Fruit fly (Drosophila melanogaster) Kc167 (cell line): ENCODE measurements around the gene emei.

Source experiments
- Myc ChIP-seq: fragments of >200 bp; optimal IDR thresholded peaks from 2 replicates; lab custom pipeline; 2017; ENCODE audit warnings: missing external identifiers
- Sin3A ChIP-seq: fragments of >200 bp; optimal IDR thresholded peaks from 2 replicates; lab custom pipeline; 2018; ENCODE audit warnings: missing external identifiers
- h ChIP-seq: fragments of >200 bp; optimal IDR thresholded peaks from 3 replicates; lab custom pipeline; 2018; ENCODE audit warnings: missing external identifiers
- insv ChIP-seq: fragments of >200 bp; optimal IDR thresholded peaks from 3 replicates; lab custom pipeline; 2018; ENCODE audit warnings: missing external identifiers
- psq ChIP-seq: fragments of >200 bp; optimal IDR thresholded peaks from 2 replicates; lab custom pipeline; 2017; ENCODE audit warnings: missing external identifiers
- ttk ChIP-seq: sonication (Bioruptor generic); optimal IDR thresholded peaks from 2 replicates; lab custom pipeline; 2017; ENCODE audit warnings: missing external identifiers

Gene emei

DNA sequence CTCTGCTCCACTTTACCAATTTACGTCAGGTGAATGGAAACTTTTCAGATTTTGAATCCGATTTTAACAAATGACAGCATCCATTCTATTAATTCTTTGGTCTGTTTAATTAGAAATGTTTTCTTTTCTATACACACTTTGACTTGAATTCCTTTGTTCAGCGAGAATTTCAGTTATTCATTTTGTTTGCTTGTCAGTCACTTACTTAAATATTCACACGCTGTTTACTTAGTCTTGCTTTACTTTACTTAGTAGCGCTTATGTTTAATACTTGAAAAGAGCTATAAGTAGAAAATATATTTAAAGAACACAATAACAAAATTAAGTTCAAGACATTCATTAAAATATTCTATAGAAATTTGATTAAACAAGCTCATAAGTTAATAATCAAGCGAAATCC, 2.1 kb upstream of the emei start, which contains the start of gene CG32073:
Gene CG32073, minus strand, starts transcription at position 151 of the 400 bp plus-strand sequence.
- TF ChIP-seq ttk (lab: Kevin White, UChicago) (no peak), Sin3A (lab: Kevin White, UChicago) (no peak), Myc (lab: Kevin White, UChicago) (no peak), insv (lab: Kevin White, UChicago) (no peak), psq (lab: Kevin White, UChicago) (no peak), h (lab: Kevin White, UChicago) (no peak)

DNA sequence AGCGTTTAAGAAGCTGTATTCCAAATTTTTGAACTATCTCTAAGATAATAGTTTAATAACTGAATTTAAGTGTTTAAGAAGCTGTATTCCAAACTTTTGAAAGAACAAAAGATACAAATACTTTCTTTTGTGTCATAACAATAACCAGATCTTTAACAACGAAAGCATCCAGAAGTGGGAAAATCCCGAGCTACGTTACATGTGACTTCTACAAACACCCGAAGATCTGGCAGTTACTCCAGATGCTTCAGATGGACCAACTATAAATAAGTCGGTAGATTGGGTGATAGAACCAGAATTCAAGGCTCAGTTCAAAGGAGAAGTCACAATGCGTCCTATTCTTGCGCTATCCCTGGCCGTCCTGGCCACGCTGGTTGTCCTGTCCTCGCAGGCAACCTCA, 1.6 kb upstream of the emei start, which contains the start of gene CG12522:
Gene CG12522, plus strand, starts transcription at position 301 of the 400 bp plus-strand sequence.
- no peak for TF ChIP-seq Sin3A (lab: Kevin White, UChicago)
- no peak for TF ChIP-seq Myc (lab: Kevin White, UChicago)
- no peak for TF ChIP-seq insv (lab: Kevin White, UChicago)
- no peak for TF ChIP-seq ttk (lab: Kevin White, UChicago)

DNA sequence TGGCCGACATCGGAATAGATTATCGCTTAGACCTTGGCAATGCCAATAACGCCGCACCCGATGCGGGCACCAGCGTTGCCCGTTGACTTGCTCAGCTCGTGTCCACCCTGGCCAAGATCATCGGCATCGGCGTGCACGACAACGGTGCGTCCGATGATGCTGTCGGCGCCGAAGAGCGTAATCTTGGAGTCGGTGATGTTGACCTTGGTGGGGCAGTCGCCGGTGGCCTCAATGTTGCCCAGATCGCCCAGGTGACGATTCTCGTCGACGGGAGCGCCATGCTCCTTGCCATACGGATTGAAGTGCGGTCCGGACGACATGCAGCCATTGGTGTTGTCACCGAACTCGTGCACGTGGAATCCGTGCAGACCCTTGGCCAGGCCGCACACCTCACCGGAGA, 2.9 kb downstream of the emei start:
- TF ChIP-seq h (lab: Kevin White, UChicago) (no peak), Myc (lab: Kevin White, UChicago) (no peak), insv (lab: Kevin White, UChicago) (no peak), ttk (lab: Kevin White, UChicago) (no peak), psq (lab: Kevin White, UChicago) (no peak), Sin3A (lab: Kevin White, UChicago) (no peak)

DNA sequence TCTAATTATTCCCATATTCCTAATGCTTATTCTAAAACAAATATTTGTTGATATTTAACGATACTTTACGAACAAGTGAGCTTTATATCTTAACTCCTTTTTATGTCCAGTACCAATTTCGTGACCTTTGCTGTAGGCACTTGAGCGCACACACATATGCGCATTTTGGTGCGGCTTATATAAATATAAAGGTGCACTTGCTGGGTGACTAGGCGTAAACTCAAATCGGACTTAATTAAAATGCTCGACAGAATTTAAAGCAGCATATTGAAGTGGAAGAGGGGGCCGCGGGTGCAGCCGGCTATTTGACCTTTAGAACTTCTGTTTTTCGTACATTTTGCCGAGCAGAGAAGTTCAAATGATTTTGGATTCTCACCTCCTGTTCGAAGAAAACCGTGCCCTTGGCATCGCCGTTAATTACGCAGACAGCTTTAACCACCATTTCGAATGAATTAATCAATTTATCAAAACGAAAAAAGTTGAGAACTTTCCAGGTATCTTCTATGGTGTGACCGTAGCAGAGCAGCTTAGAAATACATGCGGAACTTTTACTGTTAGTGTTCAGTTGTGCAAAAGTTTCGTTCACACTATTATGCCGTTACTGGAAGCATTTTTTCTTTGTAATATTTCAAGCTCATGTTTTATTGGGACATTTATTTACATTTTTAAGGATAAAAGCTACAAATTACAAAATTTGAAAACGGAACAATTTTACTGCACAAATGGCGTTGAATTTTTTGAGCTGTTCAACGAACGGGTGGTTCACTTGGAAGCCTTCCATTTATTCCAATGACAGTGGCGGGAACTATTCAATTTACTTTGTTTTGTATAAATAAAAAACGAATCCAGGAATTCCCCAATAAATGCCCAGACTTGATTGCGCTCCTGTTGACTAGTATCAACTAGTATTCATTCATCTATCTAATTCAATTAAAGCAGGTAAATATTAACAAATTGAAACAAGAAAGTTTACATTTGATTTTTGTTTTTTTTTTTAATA, 4.0 kb downstream of the emei start, which contains the start of gene Sod1:
Gene Sod1, minus strand, starts transcription at position 543 of the 1,000 bp plus-strand sequence.
- no peak for TF ChIP-seq ttk (lab: Kevin White, UChicago)

DNA sequence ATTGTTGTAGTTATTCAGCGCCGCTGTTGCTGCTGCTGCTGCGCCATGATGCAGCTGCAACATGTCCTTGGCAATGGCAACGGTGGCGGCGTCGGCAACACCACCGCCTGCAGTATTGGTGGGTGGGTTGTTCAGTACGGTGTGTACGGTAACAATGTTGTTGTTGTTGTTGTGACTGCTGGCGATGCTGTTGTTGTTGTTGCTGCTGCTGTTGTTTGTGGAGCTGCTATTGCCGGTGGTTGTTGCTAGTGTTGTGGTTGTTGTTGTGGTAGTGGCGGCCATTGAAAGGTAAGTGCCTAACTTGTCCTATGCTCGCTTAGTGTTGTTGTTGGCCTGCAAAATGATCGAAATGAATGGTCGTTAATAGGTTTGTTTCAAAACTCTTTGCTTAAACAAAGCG, 8.2 kb downstream of the emei start:
- no peak for TF ChIP-seq Sin3A (lab: Kevin White, UChicago)
- no peak for TF ChIP-seq h (lab: Kevin White, UChicago)
- TF ChIP-seq insv (lab: Kevin White, UChicago), result no peak

DNA sequence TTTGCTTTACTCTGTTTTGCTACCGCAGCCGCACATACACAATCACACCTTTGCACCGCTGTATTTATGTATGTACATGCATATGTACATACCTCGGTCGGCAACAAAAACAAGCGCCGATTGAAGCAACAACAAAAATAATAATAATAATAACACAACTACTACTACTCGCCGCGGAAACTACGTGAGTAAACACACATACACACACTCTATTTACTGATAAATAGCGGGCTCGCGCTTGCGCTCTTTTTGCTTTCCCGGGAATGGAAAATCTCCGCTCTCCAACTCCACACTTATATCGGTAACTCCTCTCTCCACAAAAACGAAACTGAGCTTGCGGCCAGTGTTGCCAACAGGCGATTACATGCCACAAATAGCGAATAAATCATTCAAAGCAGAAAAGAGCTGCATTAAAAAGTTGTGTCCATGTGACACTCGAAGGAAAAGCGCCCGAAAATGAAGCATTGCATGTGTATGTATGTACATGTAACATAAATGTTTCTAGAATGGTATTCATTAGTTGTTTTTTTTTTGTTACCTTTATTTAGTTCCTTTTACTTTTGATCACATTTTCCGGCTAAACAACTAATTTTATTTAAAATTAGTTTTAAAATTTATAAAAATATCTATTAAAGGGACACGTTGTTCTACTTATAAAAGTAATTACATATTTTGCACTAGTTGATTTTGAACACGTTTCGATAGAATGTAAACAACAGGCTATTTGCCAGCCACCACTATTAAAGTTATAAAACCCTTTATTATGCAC, 9.3 kb downstream of the emei start:
- no peak for TF ChIP-seq insv (lab: Kevin White, UChicago)
- TF ChIP-seq h (lab: Kevin White, UChicago), result no peak
- no peak for TF ChIP-seq Sin3A (lab: Kevin White, UChicago)
- TF ChIP-seq psq (lab: Kevin White, UChicago), result no peak
- TF ChIP-seq ttk (lab: Kevin White, UChicago), result no peak
- no peak for TF ChIP-seq Myc (lab: Kevin White, UChicago)

DNA sequence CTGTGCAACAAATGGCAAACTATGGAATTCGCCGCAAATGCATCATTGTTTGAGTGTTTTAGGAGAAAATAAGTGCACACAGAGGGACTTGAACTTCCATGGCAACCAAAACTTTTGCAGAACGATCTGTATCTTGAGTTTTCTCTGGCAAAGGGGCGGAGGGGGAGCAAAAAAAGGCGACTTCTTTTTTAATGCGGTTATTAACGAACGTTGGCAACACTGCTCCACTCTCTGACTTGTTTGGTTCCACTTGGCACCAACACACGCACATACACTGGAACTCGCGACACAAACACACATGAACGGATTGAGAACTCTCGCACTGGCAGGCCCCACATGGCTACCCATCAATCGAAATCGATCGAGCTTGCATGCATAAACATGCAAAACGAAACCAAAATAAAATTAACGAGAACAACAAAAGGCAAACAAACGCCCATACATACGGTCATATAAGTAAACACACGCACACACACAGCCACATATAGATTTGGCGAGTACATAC, 10.0 kb downstream of the emei start:
- no peak for TF ChIP-seq psq (lab: Kevin White, UChicago)
- TF ChIP-seq Sin3A (lab: Kevin White, UChicago), result no peak
- no peak for TF ChIP-seq Myc (lab: Kevin White, UChicago)
- TF ChIP-seq ttk (lab: Kevin White, UChicago), result no peak
- no peak for TF ChIP-seq h (lab: Kevin White, UChicago)

DNA sequence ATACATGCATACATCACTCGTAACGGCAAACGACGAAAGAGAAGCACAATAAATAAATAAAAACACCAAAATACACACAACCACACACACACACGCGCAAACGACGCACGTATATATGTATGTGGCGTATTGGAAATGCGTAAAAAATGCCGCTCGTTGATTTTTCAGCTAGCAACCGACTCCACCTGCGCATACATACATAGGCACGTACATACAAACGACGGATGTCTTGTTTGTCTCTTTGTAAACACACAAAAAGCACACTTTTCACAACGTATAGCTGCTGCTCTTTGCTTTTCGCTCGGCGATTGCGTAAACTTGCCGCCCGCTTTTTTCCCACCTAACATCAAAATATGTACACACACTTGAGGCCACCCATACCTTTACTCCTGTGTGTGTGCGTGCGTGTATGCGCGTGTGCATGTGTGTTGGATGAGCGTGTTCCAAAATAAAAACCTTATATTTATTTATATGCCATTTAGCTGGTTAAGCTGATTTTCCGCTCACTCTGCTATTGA, 10.5 kb downstream of the emei start:
- no peak for TF ChIP-seq Sin3A (lab: Kevin White, UChicago)
- TF ChIP-seq psq (lab: Kevin White, UChicago), result no peak
- TF ChIP-seq h (lab: Kevin White, UChicago), result no peak
- TF ChIP-seq ttk (lab: Kevin White, UChicago), result no peak
- no peak for TF ChIP-seq insv (lab: Kevin White, UChicago)
- no peak for TF ChIP-seq Myc (lab: Kevin White, UChicago)

DNA sequence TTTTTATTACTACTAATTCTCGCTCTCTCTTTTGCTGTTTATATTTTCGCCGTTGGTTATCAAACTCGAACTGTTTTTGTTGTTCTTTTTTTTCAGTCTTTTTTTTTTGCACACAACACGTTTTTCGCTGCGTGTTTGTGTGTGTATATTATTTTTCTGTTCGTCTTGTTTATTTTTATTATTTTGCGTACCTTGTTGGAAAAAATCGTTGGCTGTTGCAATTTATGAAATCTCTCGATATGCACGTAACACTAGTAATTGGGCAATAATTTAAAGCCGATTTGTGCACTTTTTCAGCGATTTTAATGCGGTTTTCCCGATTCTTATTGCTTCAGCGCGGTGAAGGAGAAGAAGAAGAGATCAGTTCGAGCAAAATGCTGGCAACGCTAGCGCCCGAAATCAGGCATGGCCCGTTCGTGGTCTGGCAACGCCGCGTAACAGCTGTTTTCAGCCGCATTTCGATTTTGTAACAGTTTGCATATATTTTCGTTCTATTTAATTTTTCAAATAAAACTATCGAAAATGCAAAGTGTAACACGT, 11.0 kb downstream of the emei start, which contains the start of the genes FoxK and mRpL2:
Gene FoxK, minus strand, starts transcription at position 365 of the 540 bp plus-strand sequence.
Gene mRpL2, plus strand, starts transcription at position 429 of the 540 bp plus-strand sequence.
- no peak for TF ChIP-seq h (lab: Kevin White, UChicago)
- no peak for TF ChIP-seq psq (lab: Kevin White, UChicago)
- TF ChIP-seq Myc (lab: Kevin White, UChicago), result no peak
- no peak for TF ChIP-seq ttk (lab: Kevin White, UChicago)
- no peak for TF ChIP-seq Sin3A (lab: Kevin White, UChicago)
- TF ChIP-seq insv (lab: Kevin White, UChicago), result no peak

DNA sequence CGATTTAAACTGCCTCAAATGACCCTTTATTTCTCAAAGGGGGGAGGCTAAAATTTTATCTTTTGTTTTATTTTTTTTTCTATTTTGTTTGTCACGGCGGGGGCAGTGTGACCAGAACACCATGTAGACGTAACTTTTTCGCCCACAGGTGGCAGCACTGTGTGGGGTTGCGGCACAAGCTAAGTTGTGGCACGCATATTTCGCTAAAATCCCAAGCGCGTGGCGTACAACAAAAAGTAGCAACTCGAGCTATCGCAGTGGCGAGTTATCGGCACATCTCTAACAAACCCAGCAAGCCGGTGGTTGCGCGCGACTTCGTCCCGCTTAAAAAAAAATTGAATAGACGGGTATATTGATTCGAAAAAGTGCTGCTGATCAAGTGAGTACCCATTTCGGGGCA, 13.6 kb downstream of the emei start, which contains the start of the genes Ufd1 and NaPi-III:
Gene Ufd1, minus strand, starts transcription at position 129 of the 400 bp plus-strand sequence.
Gene NaPi-III, plus strand, starts transcription at position 261 of the 400 bp plus-strand sequence.
- no peak for TF ChIP-seq h (lab: Kevin White, UChicago)
- no peak for TF ChIP-seq psq (lab: Kevin White, UChicago)
- TF ChIP-seq ttk (lab: Kevin White, UChicago), result no peak
- no peak for TF ChIP-seq insv (lab: Kevin White, UChicago)
- TF ChIP-seq Sin3A (lab: Kevin White, UChicago), result no peak
- TF ChIP-seq Myc (lab: Kevin White, UChicago), result no peak
